Worm (Caenorhabditis elegans) whole organism, L4 larva: Measurements from ENCODE around the gene C38C3.6.

Source experiments
- Y75B8A.6 ChIP-seq: fragments of 200-800 bp; sonication (Bioruptor generic); IDR thresholded peaks from 2 replicates; pipeline ENCODE4 v1.3.6; 2022; ENCODE audit warnings: missing genetic modification reagents, missing genetic modification characterization, missing compliant biosample characterization
- ZK546.5 ChIP-seq, 2 experiments: sonication (generic microtip); optimal IDR thresholded peaks; 2 replicates each; lab custom pipeline; 2017; ENCODE audit warnings: missing biosample characterization in 2 of 2, missing genetic modification characterization in 2 of 2
- aha-1 ChIP-seq: fragments of 150-350 bp; peaks from one replicate; lab custom pipeline; 2014; ENCODE audit warnings: missing biosample characterization, missing genetic modification characterization
- aly-2 ChIP-seq: sonication (generic microtip); optimal IDR thresholded peaks from 2 replicates; lab custom pipeline; 2018; ENCODE audit warnings: missing biosample characterization, missing genetic modification characterization
- cey-2 ChIP-seq: sonication (generic microtip); optimal IDR thresholded peaks from 3 replicates; lab custom pipeline; 2017; ENCODE audit warnings: missing genetic modification characterization, mild to moderate bottlenecking, missing compliant biosample characterization, antibody characterized with exemption, borderline replicate concordance; ENCODE audit not compliant: insufficient read depth
- daf-16 ChIP-seq, 3 experiments: sonication (generic microtip); optimal IDR thresholded peaks; 2 replicates each; lab custom pipeline; 2016 to 2017; ENCODE audit warnings: missing genetic modification characterization in 3 of 3, missing genetic modification reagents in 3 of 3, mild to moderate bottlenecking in 2 of 3, missing compliant biosample characterization in 2 of 3, missing biosample characterization in 1 of 3, moderate library complexity in 1 of 3
- dmd-6 ChIP-seq: fragments of 200-800 bp; sonication (Bioruptor generic); IDR thresholded peaks from 2 replicates; pipeline ENCODE4 v1.3.6; 2022; ENCODE audit warnings: missing genetic modification reagents, missing genetic modification characterization, missing compliant biosample characterization
- dmd-8 ChIP-seq: fragments of 200-800 bp; sonication (Bioruptor generic); IDR thresholded peaks from 2 replicates; pipeline ENCODE4 v1.3.6; 2022; ENCODE audit warnings: missing genetic modification characterization, missing compliant biosample characterization
- dve-1 ChIP-seq: sonication (generic microtip); optimal IDR thresholded peaks from 2 replicates; lab custom pipeline; 2017; ENCODE audit warnings: antibody characterized with exemption, mild to moderate bottlenecking, missing genetic modification characterization, missing compliant biosample characterization; ENCODE audit not compliant: insufficient read depth
- egl-27 ChIP-seq: sonication (generic microtip); optimal IDR thresholded peaks from 3 replicates; lab custom pipeline; 2017; ENCODE audit warnings: missing biosample characterization, missing genetic modification reagents, missing genetic modification characterization
- egl-43 ChIP-seq: fragments of 200-800 bp; sonication (Bioruptor generic); IDR thresholded peaks from 2 replicates; pipeline ENCODE4 v1.3.6; 2022; ENCODE audit warnings: missing genetic modification reagents, missing genetic modification characterization, missing compliant biosample characterization
- hlh-11 ChIP-seq: fragments of 200-800 bp; sonication (Bioruptor generic); optimal IDR thresholded peaks from 2 replicates; lab custom pipeline; 2018; ENCODE audit warnings: mild to moderate bottlenecking, missing genetic modification characterization, missing compliant biosample characterization
- hlh-30 ChIP-seq: sonication (generic microtip); optimal IDR thresholded peaks from 2 replicates; lab custom pipeline; 2017; ENCODE audit warnings: antibody characterized with exemption, mild to moderate bottlenecking, missing genetic modification characterization, missing compliant biosample characterization; ENCODE audit not compliant: insufficient read depth
- jun-1 ChIP-seq: fragments of 150-350 bp; optimal IDR thresholded peaks from 2 replicates; lab custom pipeline; 2014; ENCODE audit warnings: missing biosample characterization, missing genetic modification reagents, missing genetic modification characterization
- lim-7 ChIP-seq: fragments of 200-800 bp; sonication (Bioruptor generic); IDR thresholded peaks from 2 replicates; pipeline ENCODE4 v1.3.6; 2022; ENCODE audit warnings: missing genetic modification characterization, missing compliant biosample characterization
- lin-1 ChIP-seq: fragments of 200-800 bp; sonication (Bioruptor generic); IDR thresholded peaks from 2 replicates; pipeline ENCODE4 v1.3.6; 2022; ENCODE audit warnings: missing genetic modification reagents, missing genetic modification characterization, missing compliant biosample characterization
- lin-29 ChIP-seq: fragments of 200-800 bp; sonication (Bioruptor generic); IDR thresholded peaks from 2 replicates; pipeline ENCODE4 v1.3.6; 2022; ENCODE audit warnings: missing genetic modification reagents, missing genetic modification characterization, missing compliant biosample characterization
- madf-9 ChIP-seq: fragments of 200-800 bp; sonication (Bioruptor generic); conservative IDR thresholded peaks from 2 replicates; pipeline ENCODE4 v1.3.6; 2022; ENCODE audit warnings: missing genetic modification reagents, missing genetic modification characterization, missing compliant biosample characterization
- mdl-1 ChIP-seq, 2 experiments: fragments of 150-350 bp in 1 of 2; sonication (generic microtip) in 1 of 2; optimal IDR thresholded peaks; 2 replicates each; lab custom pipeline; 2014 to 2017; ENCODE audit warnings: missing biosample characterization in 2 of 2, missing genetic modification characterization in 2 of 2
- mdt-29 ChIP-seq: fragments of 200-800 bp; sonication (Bioruptor generic); IDR thresholded peaks from 2 replicates; pipeline ENCODE4 v1.3.6; 2022; ENCODE audit warnings: missing genetic modification reagents, missing genetic modification characterization, missing compliant biosample characterization
- mep-1 ChIP-seq: fragments of 150-350 bp; sonication (generic microtip); optimal IDR thresholded peaks from 3 replicates; lab custom pipeline; 2014; ENCODE audit warnings: missing biosample characterization, missing genetic modification characterization
- mxl-2 ChIP-seq: fragments of 200-800 bp; sonication (Bioruptor generic); conservative IDR thresholded peaks from 2 replicates; pipeline ENCODE4 v1.3.6; 2022; ENCODE audit warnings: missing genetic modification reagents, missing genetic modification characterization, missing compliant biosample characterization
- nhr-102 ChIP-seq: sonication (generic microtip); optimal IDR thresholded peaks from 2 replicates; lab custom pipeline; 2016; ENCODE audit warnings: mild to moderate bottlenecking, missing genetic modification characterization, moderate library complexity, missing compliant biosample characterization
- nhr-28 ChIP-seq: fragments of 150-350 bp; optimal IDR thresholded peaks from 2 replicates; lab custom pipeline; 2014; ENCODE audit warnings: missing biosample characterization, missing genetic modification characterization
- nhr-42 ChIP-seq: fragments of 200-800 bp; sonication (Bioruptor generic); IDR thresholded peaks from 2 replicates; pipeline ENCODE4 v1.3.6; 2022; ENCODE audit warnings: missing genetic modification characterization, missing compliant biosample characterization
- nhr-48 ChIP-seq: sonication (generic microtip); optimal IDR thresholded peaks from 2 replicates; lab custom pipeline; 2016; ENCODE audit warnings: mild to moderate bottlenecking, missing genetic modification characterization, missing compliant biosample characterization
- nhr-77 ChIP-seq: fragments of 150-350 bp; optimal IDR thresholded peaks from 2 replicates; lab custom pipeline; 2014; ENCODE audit warnings: missing biosample characterization, missing genetic modification characterization
- pha-4 ChIP-seq, 2 experiments: fragments of 150-350 bp in 1 of 2; fragments of 200-800 bp in 1 of 2; sonication (Bioruptor generic) in 1 of 2; IDR thresholded peaks in 1 of 2; optimal IDR thresholded peaks in 1 of 2; 2 replicates each; pipeline versions ENCODE4 v1.3.6 to Lab custom; 2014 to 2022; ENCODE audit warnings: missing genetic modification characterization in 2 of 2, missing genetic modification reagents in 2 of 2, missing biosample characterization in 1 of 2, missing compliant biosample characterization in 1 of 2
- php-3 ChIP-seq: fragments of 200-800 bp; sonication (Bioruptor generic); IDR thresholded peaks from 2 replicates; pipeline ENCODE4 v1.3.6; 2022; ENCODE audit warnings: missing genetic modification reagents, missing genetic modification characterization, missing compliant biosample characterization
- pqm-1 ChIP-seq: sonication (generic microtip); optimal IDR thresholded peaks from 2 replicates; lab custom pipeline; 2017; ENCODE audit warnings: missing biosample characterization, missing genetic modification characterization
- saeg-2 ChIP-seq: fragments of 200-800 bp; sonication (Bioruptor generic); IDR thresholded peaks from 2 replicates; pipeline ENCODE4 v1.3.6; 2022; ENCODE audit warnings: missing genetic modification reagents, missing genetic modification characterization, missing compliant biosample characterization
- snpc-1.2 ChIP-seq: fragments of 200-800 bp; sonication (Bioruptor generic); IDR thresholded peaks from 2 replicates; pipeline ENCODE4 v1.3.6; 2022; ENCODE audit warnings: missing genetic modification reagents, missing genetic modification characterization, missing compliant biosample characterization
- spr-3 ChIP-seq: fragments of 200-800 bp; sonication (Bioruptor generic); optimal IDR thresholded peaks from 2 replicates; lab custom pipeline; 2018; ENCODE audit warnings: mild to moderate bottlenecking, missing genetic modification characterization, missing compliant biosample characterization
- unc-130 ChIP-seq: sonication (generic microtip); optimal IDR thresholded peaks from 2 replicates; lab custom pipeline; 2016; ENCODE audit warnings: missing genetic modification reagents, missing genetic modification characterization, missing compliant biosample characterization
- zfp-3 ChIP-seq: fragments of 200-800 bp; sonication (Bioruptor generic); conservative IDR thresholded peaks from 2 replicates; pipeline ENCODE4 v1.3.6; 2022; ENCODE audit warnings: missing genetic modification reagents, missing genetic modification characterization, missing compliant biosample characterization

Gene C38C3.6

DNA sequence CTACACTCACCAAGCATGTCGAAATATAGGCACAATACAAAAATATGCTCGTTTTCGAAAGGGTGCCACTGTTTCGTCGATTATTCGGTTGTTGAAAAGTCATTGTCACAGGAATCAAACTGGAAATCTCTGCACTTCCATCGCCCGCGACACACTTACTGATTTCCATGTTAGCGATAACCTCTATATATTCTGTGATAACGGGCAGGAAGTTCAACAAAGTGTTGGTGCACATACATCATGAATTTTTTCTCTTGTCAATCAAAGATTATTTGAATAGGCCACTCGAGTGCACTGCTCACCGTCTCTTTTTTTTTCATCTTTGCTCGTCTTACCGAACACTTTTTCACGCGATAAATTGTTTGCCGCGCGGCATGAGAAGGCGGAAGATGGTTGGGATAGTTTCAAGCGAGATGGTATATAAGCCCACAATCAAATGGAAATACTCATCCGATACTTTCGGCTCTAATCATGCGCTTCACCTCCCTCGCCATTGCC is 26.8 kb downstream of the C38C3.6 start, which contains the start of the genes fpn-1.2 and pqn-54:
TSS of gene fpn-1.2 (minus strand) at position 157 of the 498 bp plus-strand sequence.
TSS of gene pqn-54 (plus strand) at position 448 of the 498 bp plus-strand sequence.
- TF ChIP-seq nhr-28 (peak; percentile 66), nhr-77 (tag; lab: Kevin White, UChicago) (peak; percentile 26), dmd-6 (GFP tag; lab: Robert Waterston, UW) (peak; percentile 83), saeg-2 (GFP tag; lab: Robert Waterston, UW) (no peak), ZK546.5 (tag; optimal IDR thresholded peaks at IDR 0.05; lab: Kevin White, UChicago) (no peak), pqm-1 (tag; lab: Kevin White, UChicago) (peak; percentile 37), madf-9 (GFP tag; lab: Robert Waterston, UW) (no peak), daf-16 (GFP tag; optimal IDR thresholded peaks at IDR 0.05; lab: Kevin White, UChicago) (no peak), daf-16 (tag; optimal IDR thresholded peaks at IDR 0.05; lab: Kevin White, UChicago) (peak; percentile 9), hlh-11 (peak; percentile 26)

DNA sequence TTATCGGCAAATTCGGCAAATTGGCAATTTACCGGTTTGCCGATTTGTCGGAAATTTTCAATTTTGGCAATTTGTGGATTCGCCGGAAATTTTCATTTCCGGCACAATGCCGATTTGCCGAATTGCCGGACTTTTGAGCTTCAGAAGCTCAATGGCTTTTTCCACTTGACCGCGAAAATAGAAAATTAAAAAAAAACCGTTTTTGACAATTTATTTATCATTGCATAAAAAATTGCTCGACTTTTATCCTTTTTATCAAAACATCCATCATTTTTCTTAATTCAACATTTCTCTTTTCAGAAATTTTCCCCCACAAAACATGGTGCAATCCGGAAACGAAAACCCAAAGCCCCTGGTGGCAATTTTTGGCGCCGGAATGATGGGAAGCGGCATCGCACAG is 31.3 kb downstream of the C38C3.6 start, which contains the start of gene hacd-1:
TSS of gene hacd-1 (plus strand) at position 301 of the 400 bp plus-strand sequence.
- TF ChIP-seq lin-1 (GFP tag; lab: Robert Waterston, UW) (no peak), nhr-102 (tag; lab: Kevin White, UChicago) (no peak), madf-9 (GFP tag; lab: Robert Waterston, UW) (no peak), snpc-1.2 (no peak), egl-43 (GFP tag; lab: Robert Waterston, UW) (no peak), unc-130 (no peak), saeg-2 (GFP tag; lab: Robert Waterston, UW) (no peak), lim-7 (GFP tag; lab: Robert Waterston, UW) (no peak), nhr-42 (GFP tag; lab: Robert Waterston, UW) (no peak), aly-2 (no peak), nhr-28 (no peak), mdt-29 (no peak), egl-27 (tag; lab: Kevin White, UChicago) (no peak), spr-3 (GFP tag; lab: Kevin White, UChicago) (no peak), dmd-8 (no peak), mdl-1 (tag; optimal IDR thresholded peaks at IDR 0.05; lab: Kevin White, UChicago) (no peak), mep-1 (no peak), cey-2 (tag; lab: Kevin White, UChicago) (no peak)

DNA sequence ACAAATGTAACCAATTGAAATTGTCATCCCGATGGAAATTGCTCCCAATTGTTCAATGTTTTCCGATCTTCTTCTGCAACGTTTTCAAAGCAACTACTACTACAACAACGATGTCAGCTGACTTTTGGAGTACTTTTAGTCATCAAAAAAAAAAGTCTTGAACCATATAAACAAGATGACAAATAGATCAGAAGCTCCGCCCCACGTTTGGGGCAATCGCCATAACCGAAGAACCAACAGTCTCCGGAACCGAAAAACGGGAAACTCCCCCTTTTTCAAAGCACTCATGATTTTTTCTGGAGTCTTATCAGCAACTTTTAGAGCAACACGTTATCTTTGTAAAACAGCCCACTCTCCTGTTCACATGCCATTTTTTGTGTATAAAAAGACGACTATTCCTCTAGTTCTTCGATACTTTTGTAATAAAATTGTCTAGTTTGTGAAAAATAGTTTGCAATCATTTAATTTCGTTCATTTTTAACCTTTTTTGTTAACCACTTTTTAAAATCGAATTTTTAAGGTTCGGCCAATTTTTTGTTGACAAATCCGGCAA is 32.0 kb downstream of the C38C3.6 start:
- TF ChIP-seq jun-1 (tag; lab: Kevin White, UChicago) = no peak
- TF ChIP-seq hlh-30 (tag; lab: Kevin White, UChicago) = peak; percentile 43
- no peak for TF ChIP-seq daf-16 (GFP tag; optimal IDR thresholded peaks at IDR 0.05; lab: Kevin White, UChicago)
- TF ChIP-seq daf-16 (tag; optimal IDR thresholded peaks at IDR 0.05; lab: Kevin White, UChicago) = peak; percentile 81
- peak; percentile 44 for TF ChIP-seq dve-1
- peak; percentile 66 for TF ChIP-seq hlh-11
- peak; percentile 18; the same call in 1 of the 2 replicates for TF ChIP-seq php-3 (GFP tag; lab: Robert Waterston, UW)
- TF ChIP-seq dmd-6 (GFP tag; lab: Robert Waterston, UW) = peak; percentile 81
- no peak for TF ChIP-seq pha-4 (GFP tag; IDR thresholded peaks at IDR 0.05; lab: Robert Waterston, UW)
- TF ChIP-seq pha-4 (tag; optimal IDR thresholded peaks at IDR 0.05; lab: Kevin White, UChicago) = no peak
- peak; percentile 47 for TF ChIP-seq nhr-77 (tag; lab: Kevin White, UChicago)
- TF ChIP-seq pqm-1 (tag; lab: Kevin White, UChicago) = peak; percentile 43
- peak; percentile 18 for TF ChIP-seq nhr-48
- peak; percentile 66 for TF ChIP-seq aha-1
- TF ChIP-seq nhr-28 = peak; percentile 67
- no peak for TF ChIP-seq Y75B8A.6 (GFP tag; lab: Robert Waterston, UW)
- TF ChIP-seq mxl-2 (GFP tag; lab: Robert Waterston, UW) = peak; percentile 78
- no peak for TF ChIP-seq lin-29 (GFP tag; lab: Robert Waterston, UW)
- TF ChIP-seq snpc-1.2 = no peak
- TF ChIP-seq zfp-3 (GFP tag; lab: Robert Waterston, UW) = no peak
